Worm (Caenorhabditis elegans) whole organism, L4 larva: ENCODE data around the gene F58G6.7.
A peak's percentile ranks its signal among the peaks of the same experiment; 100 is the strongest.

Source experiments
- D1046.2 ChIP-seq: fragments of 200-800 bp; sonication (Bioruptor generic); IDR thresholded peaks from 2 replicates; pipeline ENCODE4 v1.3.6; 2022; ENCODE audit warnings: missing genetic modification characterization, missing compliant biosample characterization
- F10B5.3 ChIP-seq: sonication (generic microtip); optimal IDR thresholded peaks from 2 replicates; lab custom pipeline; 2016; ENCODE audit warnings: mild to moderate bottlenecking, missing genetic modification characterization, missing compliant biosample characterization
- F26F4.8 ChIP-seq: fragments of 200-800 bp; sonication (Bioruptor generic); conservative IDR thresholded peaks from 2 replicates; pipeline ENCODE4 v1.3.6; 2022; ENCODE audit warnings: missing genetic modification characterization, missing compliant biosample characterization
- F37D6.2 ChIP-seq: sonication (generic microtip); optimal IDR thresholded peaks from 2 replicates; lab custom pipeline; 2016; ENCODE audit warnings: mild to moderate bottlenecking, missing genetic modification characterization, missing compliant biosample characterization
- F44E2.7 ChIP-seq: fragments of 200-800 bp; sonication (Bioruptor generic); IDR thresholded peaks from 2 replicates; pipeline ENCODE4 v2.1.2; 2022; ENCODE audit warnings: missing genetic modification characterization, missing compliant biosample characterization
- F49E8.2 ChIP-seq: sonication (generic microtip); optimal IDR thresholded peaks from 2 replicates; lab custom pipeline; 2016; ENCODE audit warnings: missing compliant biosample characterization, mild to moderate bottlenecking, missing genetic modification characterization, borderline replicate concordance
- R02D3.7 ChIP-seq: fragments of 150-350 bp; sonication (generic microtip); optimal IDR thresholded peaks from 3 replicates; lab custom pipeline; 2014; ENCODE audit warnings: missing biosample characterization, missing genetic modification characterization
- T20F7.1 ChIP-seq: fragments of 200-800 bp; sonication (Bioruptor generic); optimal IDR thresholded peaks from 2 replicates; lab custom pipeline; 2018; ENCODE audit warnings: mild to moderate bottlenecking, missing genetic modification characterization, missing compliant biosample characterization
- Y5F2A.4 ChIP-seq: fragments of 200-800 bp; sonication (Bioruptor generic); optimal IDR thresholded peaks from 2 replicates; lab custom pipeline; 2018; ENCODE audit warnings: mild to moderate bottlenecking, missing genetic modification characterization, missing compliant biosample characterization
- Y75B8A.6 ChIP-seq: fragments of 200-800 bp; sonication (Bioruptor generic); IDR thresholded peaks from 2 replicates; pipeline ENCODE4 v1.3.6; 2022; ENCODE audit warnings: missing genetic modification reagents, missing genetic modification characterization, missing compliant biosample characterization
- ZK546.5 ChIP-seq, 2 experiments: sonication (generic microtip); optimal IDR thresholded peaks; 2 replicates each; lab custom pipeline; 2017; ENCODE audit warnings: missing biosample characterization in 2 of 2, missing genetic modification characterization in 2 of 2
- ama-1 ChIP-seq: fragments of 150-350 bp; optimal IDR thresholded peaks from 2 replicates; lab custom pipeline; 2014; ENCODE audit warnings: inconsistent platforms, mixed read lengths
- arid-1 ChIP-seq: fragments of 200-800 bp; sonication (Bioruptor generic); conservative IDR thresholded peaks from 2 replicates; pipeline ENCODE4 v1.3.6; 2022; ENCODE audit warnings: missing genetic modification reagents, missing genetic modification characterization, missing compliant biosample characterization
- attf-4 ChIP-seq: sonication (generic microtip); optimal IDR thresholded peaks from 3 replicates; lab custom pipeline; 2017; ENCODE audit warnings: missing biosample characterization, missing genetic modification characterization
- ceh-32 ChIP-seq: sonication (generic microtip); optimal IDR thresholded peaks from 2 replicates; lab custom pipeline; 2016; ENCODE audit warnings: mild to moderate bottlenecking, missing genetic modification characterization, missing compliant biosample characterization; ENCODE audit not compliant: poor library complexity
- ces-1 ChIP-seq: fragments of 150-350 bp; sonication (generic microtip); optimal IDR thresholded peaks from 4 replicates; lab custom pipeline; 2014; ENCODE audit warnings: missing biosample characterization, missing genetic modification reagents, missing genetic modification characterization
- ctbp-1 ChIP-seq: fragments of 200-800 bp; sonication (Bioruptor generic); IDR thresholded peaks from 2 replicates; pipeline ENCODE4 v1.3.6; 2022; ENCODE audit warnings: missing genetic modification reagents, missing genetic modification characterization, missing compliant biosample characterization
- daf-16 ChIP-seq, 3 experiments: sonication (generic microtip); optimal IDR thresholded peaks; 2 replicates each; lab custom pipeline; 2016 to 2017; ENCODE audit warnings: missing genetic modification characterization in 3 of 3, missing genetic modification reagents in 3 of 3, mild to moderate bottlenecking in 2 of 3, missing compliant biosample characterization in 2 of 3, missing biosample characterization in 1 of 3, moderate library complexity in 1 of 3
- daf-8 ChIP-seq: fragments of 200-800 bp; sonication (Bioruptor generic); IDR thresholded peaks from 2 replicates; pipeline ENCODE4 v1.3.6; 2022; ENCODE audit warnings: missing genetic modification characterization, missing compliant biosample characterization
- dve-1 ChIP-seq: sonication (generic microtip); optimal IDR thresholded peaks from 2 replicates; lab custom pipeline; 2017; ENCODE audit warnings: antibody characterized with exemption, mild to moderate bottlenecking, missing genetic modification characterization, missing compliant biosample characterization; ENCODE audit not compliant: insufficient read depth
- egl-27 ChIP-seq: sonication (generic microtip); optimal IDR thresholded peaks from 3 replicates; lab custom pipeline; 2017; ENCODE audit warnings: missing biosample characterization, missing genetic modification reagents, missing genetic modification characterization
- egl-43 ChIP-seq: fragments of 200-800 bp; sonication (Bioruptor generic); IDR thresholded peaks from 2 replicates; pipeline ENCODE4 v1.3.6; 2022; ENCODE audit warnings: missing genetic modification reagents, missing genetic modification characterization, missing compliant biosample characterization
- fos-1 ChIP-seq: fragments of 150-350 bp; optimal IDR thresholded peaks from 2 replicates; lab custom pipeline; 2014; ENCODE audit warnings: missing biosample characterization, missing genetic modification characterization
- gei-8 ChIP-seq: fragments of 200-800 bp; sonication (Bioruptor generic); optimal IDR thresholded peaks from 2 replicates; lab custom pipeline; 2018; ENCODE audit warnings: mild to moderate bottlenecking, missing genetic modification characterization, missing compliant biosample characterization
- hlh-11 ChIP-seq: fragments of 200-800 bp; sonication (Bioruptor generic); optimal IDR thresholded peaks from 2 replicates; lab custom pipeline; 2018; ENCODE audit warnings: mild to moderate bottlenecking, missing genetic modification characterization, missing compliant biosample characterization
- lim-7 ChIP-seq: fragments of 200-800 bp; sonication (Bioruptor generic); IDR thresholded peaks from 2 replicates; pipeline ENCODE4 v1.3.6; 2022; ENCODE audit warnings: missing genetic modification characterization, missing compliant biosample characterization
- lin-1 ChIP-seq: fragments of 200-800 bp; sonication (Bioruptor generic); IDR thresholded peaks from 2 replicates; pipeline ENCODE4 v1.3.6; 2022; ENCODE audit warnings: missing genetic modification reagents, missing genetic modification characterization, missing compliant biosample characterization
- lin-13 ChIP-seq: fragments of 150-350 bp; optimal IDR thresholded peaks from 2 replicates; lab custom pipeline; 2014; ENCODE audit warnings: missing biosample characterization, missing genetic modification reagents, missing genetic modification characterization
- lin-15B ChIP-seq: fragments of 150-350 bp; sonication (generic microtip); optimal IDR thresholded peaks from 3 replicates; lab custom pipeline; 2014; ENCODE audit warnings: missing biosample characterization, missing genetic modification characterization
- mdl-1 ChIP-seq, 2 experiments: fragments of 150-350 bp in 1 of 2; sonication (generic microtip) in 1 of 2; optimal IDR thresholded peaks; 2 replicates each; lab custom pipeline; 2014 to 2017; ENCODE audit warnings: missing biosample characterization in 2 of 2, missing genetic modification characterization in 2 of 2
- mep-1 ChIP-seq: fragments of 150-350 bp; sonication (generic microtip); optimal IDR thresholded peaks from 3 replicates; lab custom pipeline; 2014; ENCODE audit warnings: missing biosample characterization, missing genetic modification characterization
- mxl-2 ChIP-seq: fragments of 200-800 bp; sonication (Bioruptor generic); conservative IDR thresholded peaks from 2 replicates; pipeline ENCODE4 v1.3.6; 2022; ENCODE audit warnings: missing genetic modification reagents, missing genetic modification characterization, missing compliant biosample characterization
- nhr-10 ChIP-seq: fragments of 150-350 bp; optimal IDR thresholded peaks from 2 replicates; lab custom pipeline; 2014; ENCODE audit warnings: missing biosample characterization, missing genetic modification characterization
- nhr-102 ChIP-seq: sonication (generic microtip); optimal IDR thresholded peaks from 2 replicates; lab custom pipeline; 2016; ENCODE audit warnings: mild to moderate bottlenecking, missing genetic modification characterization, moderate library complexity, missing compliant biosample characterization
- nhr-111 ChIP-seq: fragments of 200-800 bp; sonication (Bioruptor generic); optimal IDR thresholded peaks from 2 replicates; lab custom pipeline; 2018; ENCODE audit warnings: mild to moderate bottlenecking, missing genetic modification characterization, missing compliant biosample characterization
- nhr-28 ChIP-seq: fragments of 150-350 bp; optimal IDR thresholded peaks from 2 replicates; lab custom pipeline; 2014; ENCODE audit warnings: missing biosample characterization, missing genetic modification characterization
- nhr-41 ChIP-seq: fragments of 200-800 bp; sonication (Bioruptor generic); IDR thresholded peaks from 2 replicates; pipeline ENCODE4 v1.3.6; 2022; ENCODE audit warnings: missing genetic modification reagents, missing genetic modification characterization, missing compliant biosample characterization
- nhr-6 ChIP-seq: fragments of 150-350 bp; optimal IDR thresholded peaks from 2 replicates; lab custom pipeline; 2014; ENCODE audit warnings: missing biosample characterization, missing genetic modification characterization
- nhr-77 ChIP-seq: fragments of 150-350 bp; optimal IDR thresholded peaks from 2 replicates; lab custom pipeline; 2014; ENCODE audit warnings: missing biosample characterization, missing genetic modification characterization
- sdz-12 ChIP-seq: fragments of 200-800 bp; sonication (Bioruptor generic); optimal IDR thresholded peaks from 2 replicates; lab custom pipeline; 2018; ENCODE audit warnings: mild to moderate bottlenecking, missing genetic modification characterization, missing compliant biosample characterization
- set-16 ChIP-seq: fragments of 200-800 bp; sonication (Bioruptor generic); IDR thresholded peaks from 2 replicates; pipeline ENCODE4 v1.3.6; 2022; ENCODE audit warnings: missing genetic modification reagents, missing genetic modification characterization, missing compliant biosample characterization
- snpc-1.2 ChIP-seq: fragments of 200-800 bp; sonication (Bioruptor generic); IDR thresholded peaks from 2 replicates; pipeline ENCODE4 v1.3.6; 2022; ENCODE audit warnings: missing genetic modification reagents, missing genetic modification characterization, missing compliant biosample characterization
- snpc-4 ChIP-seq: fragments of 150-350 bp; optimal IDR thresholded peaks from 2 replicates; lab custom pipeline; 2014; ENCODE audit warnings: missing biosample characterization, missing genetic modification characterization
- spr-1 ChIP-seq: sonication (generic microtip); optimal IDR thresholded peaks from 2 replicates; lab custom pipeline; 2016; ENCODE audit warnings: mild to moderate bottlenecking, missing genetic modification characterization, missing compliant biosample characterization
- tag-97 ChIP-seq: fragments of 200-800 bp; sonication (Bioruptor generic); IDR thresholded peaks from 2 replicates; pipeline ENCODE4 v1.3.6; 2022; ENCODE audit warnings: missing genetic modification characterization, missing compliant biosample characterization
- unc-62 ChIP-seq, 3 experiments: fragments of 150-350 bp in 1 of 3; sonication (generic microtip); optimal IDR thresholded peaks in 2 of 3; peaks in 1 of 3; 1 replicate in 1 of 3; 2 replicates in 2 of 3; lab custom pipeline; 2014 to 2017; ENCODE audit warnings: missing biosample characterization in 3 of 3, missing genetic modification characterization in 3 of 3, missing genetic modification reagents in 3 of 3, missing genotype in 1 of 3
- vab-7 ChIP-seq: fragments of 200-800 bp; sonication (Bioruptor generic); IDR thresholded peaks from 2 replicates; pipeline ENCODE4 v1.3.6; 2022; ENCODE audit warnings: missing genetic modification reagents, missing genetic modification characterization, missing compliant biosample characterization
- zag-1 ChIP-seq: fragments of 150-350 bp; optimal IDR thresholded peaks from 2 replicates; lab custom pipeline; 2014; ENCODE audit warnings: missing biosample characterization, missing genetic modification characterization
- zfp-2 ChIP-seq: sonication (generic microtip); optimal IDR thresholded peaks from 2 replicates; lab custom pipeline; 2016; ENCODE audit warnings: mild to moderate bottlenecking, missing genetic modification characterization, missing compliant biosample characterization
- zip-2 ChIP-seq: fragments of 150-350 bp; optimal IDR thresholded peaks from 2 replicates; lab custom pipeline; 2014; ENCODE audit warnings: missing biosample characterization, missing genetic modification characterization
- ztf-11 ChIP-seq: fragments of 150-350 bp; optimal IDR thresholded peaks from 2 replicates; lab custom pipeline; 2014; ENCODE audit warnings: missing biosample characterization, missing genetic modification characterization

F58G6.7 gene

DNA sequence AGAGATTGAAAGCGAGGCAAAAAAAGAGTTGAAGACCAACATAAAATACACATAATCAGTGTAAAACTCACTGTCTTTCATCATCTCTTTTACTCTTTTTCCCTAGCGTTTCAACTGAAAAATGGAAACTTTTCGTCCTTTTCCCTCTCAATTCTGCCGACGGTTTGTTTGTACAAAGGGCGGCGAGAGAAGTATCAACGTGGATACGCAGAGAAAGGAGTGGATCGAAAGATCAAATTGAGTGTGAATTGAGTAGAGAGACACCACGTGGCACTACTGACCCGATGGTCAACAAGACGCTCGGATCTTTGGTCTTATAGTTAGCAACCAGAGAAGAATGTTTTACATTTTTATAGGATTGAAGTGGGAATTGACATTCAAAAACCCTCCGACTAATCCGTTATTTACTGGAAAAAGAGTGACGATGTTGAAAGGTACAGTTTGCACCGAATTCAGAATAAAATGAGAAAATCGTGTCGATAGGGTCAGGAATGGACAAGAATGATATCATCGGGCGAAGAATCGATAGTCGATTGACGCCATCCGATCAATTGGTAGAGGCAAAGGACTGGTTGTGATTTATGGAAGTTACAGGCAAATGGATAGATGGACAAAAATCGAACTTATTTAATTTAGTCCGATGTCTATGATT, 17.0 kb downstream of the F58G6.7 start (continued):
- TF ChIP-seq zag-1 (tag; lab: Kevin White, UChicago) (no peak), T20F7.1 (GFP tag; lab: Kevin White, UChicago) (no peak), tag-97 (no peak), nhr-111 (no peak), Y5F2A.4 (no peak), spr-1 (no peak), lin-15B (tag; lab: Kevin White, UChicago) (no peak), snpc-4 (tag; lab: Kevin White, UChicago) (no peak), attf-4 (tag; lab: Kevin White, UChicago) (no peak), nhr-102 (tag; lab: Kevin White, UChicago) (no peak), lin-13 (GFP tag; lab: Kevin White, UChicago) (no peak), nhr-10 (peak; percentile 30), lin-1 (GFP tag; lab: Robert Waterston, UW) (0 out of 2 replicates have a peak, but pooled peaks have one; percentile 12), nhr-28 (tag; lab: Kevin White, UChicago) (peak; percentile 78), D1046.2 (GFP tag; lab: Robert Waterston, UW) (no peak), F37D6.2 (no peak), F44E2.7 (GFP tag; lab: Robert Waterston, UW) (no peak), egl-43 (GFP tag; lab: Robert Waterston, UW) (no peak), daf-8 (GFP tag; lab: Robert Waterston, UW) (no peak), nhr-6 (tag; lab: Kevin White, UChicago) (no peak), mxl-2 (GFP tag; lab: Robert Waterston, UW) (no peak), Y75B8A.6 (no peak), daf-16 (GFP tag; optimal IDR thresholded peaks at IDR 0.05; lab: Kevin White, UChicago) (peak in 1 of 2 experiments; percentile 39), daf-16 (tag; optimal IDR thresholded peaks at IDR 0.05; lab: Kevin White, UChicago) (peak; percentile 84), R02D3.7 (tag; lab: Kevin White, UChicago) (no peak), fos-1 (tag; lab: Kevin White, UChicago) (no peak), mep-1 (tag; lab: Kevin White, UChicago) (peak; percentile 71), sdz-12 (no peak), ctbp-1 (GFP tag; lab: Robert Waterston, UW) (no peak), snpc-1.2 (GFP tag; lab: Robert Waterston, UW) (no peak), F49E8.2 (tag; lab: Kevin White, UChicago) (no peak), hlh-11 (tag; lab: Kevin White, UChicago) (peak; percentile 84), ama-1 (no peak), ceh-32 (tag; lab: Kevin White, UChicago) (no peak), zfp-2 (tag; lab: Kevin White, UChicago) (no peak), mdl-1 (tag; optimal IDR thresholded peaks at IDR 0.05; lab: Kevin White, UChicago) (peak; percentile 64 to 84), egl-27 (tag; lab: Kevin White, UChicago) (no peak), dve-1 (tag; lab: Kevin White, UChicago) (peak; percentile 94), arid-1 (GFP tag; lab: Robert Waterston, UW) (no peak), lim-7 (GFP tag; lab: Robert Waterston, UW) (no peak), set-16 (no peak), vab-7 (GFP tag; lab: Robert Waterston, UW) (no peak), ztf-11 (no peak), F26F4.8 (GFP tag; lab: Robert Waterston, UW) (no peak), nhr-77 (tag; lab: Kevin White, UChicago) (peak; percentile 86), nhr-41 (GFP tag; lab: Robert Waterston, UW) (no peak), unc-62 (GFP tag; optimal IDR thresholded peaks at IDR 0.05 in 1 of 2; lab: Kevin White, UChicago) (peak in 1 of 2 experiments; percentile 95), unc-62 (tag; optimal IDR thresholded peaks at IDR 0.05; lab: Kevin White, UChicago) (no peak), ces-1 (GFP tag; lab: Kevin White, UChicago) (no peak), F10B5.3 (tag; lab: Kevin White, UChicago) (peak; percentile 12), ZK546.5 (tag; optimal IDR thresholded peaks at IDR 0.05; lab: Kevin White, UChicago) (no peak), gei-8 (GFP tag; lab: Kevin White, UChicago) (no peak), zip-2 (tag; lab: Kevin White, UChicago) (peak; percentile 33)
